Fruit fly (Drosophila melanogaster) whole organism, embryonic: ENCODE data around the gene Npc2g.
A peak's percentile ranks its signal among the peaks of the same experiment; 100 is the strongest.

Source experiments
- Bgb ChIP-seq: fragments of 200-800 bp; sonication (Bioruptor generic); IDR thresholded peaks from 2 replicates; pipeline ENCODE4 v1.3.6; 2022; ENCODE audit warnings: missing biosample characterization, missing genetic modification characterization; ENCODE audit not compliant: partially characterized antibody
- Blimp-1 ChIP-seq: fragments of 200-800 bp; sonication (Bioruptor generic); optimal IDR thresholded peaks from 3 replicates; lab custom pipeline; 2018; ENCODE audit warnings: missing biosample characterization, missing genetic modification characterization, mild to moderate bottlenecking, moderate library complexity, missing genetic modification reagents
- CG10959 ChIP-seq: fragments of 200-800 bp; sonication (Bioruptor generic); IDR thresholded peaks from 2 replicates; pipeline ENCODE4 v1.3.6; 2022; ENCODE audit warnings: missing biosample characterization, missing genetic modification characterization
- CG11504 ChIP-seq: fragments of 200-800 bp; sonication (Bioruptor generic); optimal IDR thresholded peaks from 3 replicates; lab custom pipeline; 2019; ENCODE audit warnings: missing biosample characterization, mild to moderate bottlenecking, missing genetic modification characterization, moderate library complexity
- CG11723 ChIP-seq: fragments of 200-800 bp; sonication (Bioruptor generic); optimal IDR thresholded peaks from 2 replicates; lab custom pipeline; 2017; ENCODE audit warnings: missing biosample characterization, mild to moderate bottlenecking, missing genetic modification characterization
- CG12769 ChIP-seq: fragments of 200-800 bp; sonication (Bioruptor generic); optimal IDR thresholded peaks from 2 replicates; lab custom pipeline; 2019; ENCODE audit warnings: missing biosample characterization, mild to moderate bottlenecking, missing genetic modification characterization, moderate library complexity
- CG15073 ChIP-seq: fragments of 200-800 bp; sonication (Bioruptor generic); optimal IDR thresholded peaks from 2 replicates; lab custom pipeline; 2016; ENCODE audit warnings: missing biosample characterization, missing genetic modification characterization
- CG15514 ChIP-seq: fragments of 200-800 bp; sonication (Bioruptor generic); optimal IDR thresholded peaks from 3 replicates; lab custom pipeline; 2017; ENCODE audit warnings: missing biosample characterization, missing genetic modification characterization, mild to moderate bottlenecking, moderate library complexity, missing genetic modification reagents
- CG16813 ChIP-seq: fragments of 200-800 bp; sonication (Bioruptor generic); IDR thresholded peaks from 3 replicates; pipeline ENCODE4 v1.3.6; 2022; ENCODE audit warnings: missing biosample characterization, missing genetic modification characterization; ENCODE audit not compliant: partially characterized antibody
- CG18599 ChIP-seq: fragments of 200-800 bp; sonication (Bioruptor generic); optimal IDR thresholded peaks from 3 replicates; lab custom pipeline; 2017; ENCODE audit warnings: missing biosample characterization, missing genetic modification characterization, mild to moderate bottlenecking, moderate library complexity, missing genetic modification reagents
- CG2678 ChIP-seq: fragments of 200-800 bp; sonication (Bioruptor generic); optimal IDR thresholded peaks from 3 replicates; lab custom pipeline; 2019; ENCODE audit warnings: missing biosample characterization, mild to moderate bottlenecking, missing genetic modification characterization, moderate library complexity
- CG2875 ChIP-seq: fragments of 200-800 bp; sonication (Bioruptor generic); optimal IDR thresholded peaks from 2 replicates; lab custom pipeline; 2017; ENCODE audit warnings: missing biosample characterization, mild to moderate bottlenecking, missing genetic modification characterization, missing genetic modification reagents
- CG30403 ChIP-seq: fragments of 200-800 bp; sonication (Bioruptor generic); optimal IDR thresholded peaks from 3 replicates; lab custom pipeline; 2016; ENCODE audit warnings: missing biosample characterization, missing genetic modification characterization
- CG32767 ChIP-seq: fragments of 200-800 bp; sonication (Bioruptor generic); IDR thresholded peaks from 2 replicates; pipeline ENCODE4 v1.3.6; 2022; ENCODE audit warnings: missing biosample characterization, missing genetic modification characterization
- CG32772 ChIP-seq: fragments of 200-800 bp; sonication (Bioruptor generic); IDR thresholded peaks from 2 replicates; pipeline ENCODE4 v1.3.6; 2022; ENCODE audit warnings: missing biosample characterization, missing genetic modification characterization
- CG3995 ChIP-seq: fragments of 200-800 bp; sonication (Bioruptor generic); optimal IDR thresholded peaks from 3 replicates; lab custom pipeline; 2016; ENCODE audit warnings: missing biosample characterization, missing genetic modification characterization
- CG8478 ChIP-seq: fragments of >200 bp; optimal IDR thresholded peaks from 2 replicates; lab custom pipeline; 2018
- CG9215 ChIP-seq: fragments of 200-800 bp; sonication (Bioruptor generic); IDR thresholded peaks from 2 replicates; pipeline ENCODE4 v1.3.6; 2022; ENCODE audit warnings: missing biosample characterization, missing genetic modification characterization
- CG9797 ChIP-seq: fragments of 200-800 bp; sonication (Bioruptor generic); optimal IDR thresholded peaks from 3 replicates; lab custom pipeline; 2018; ENCODE audit warnings: missing biosample characterization, mild to moderate bottlenecking, missing genetic modification characterization
- Dip3 ChIP-seq: fragments of 200-800 bp; sonication (Bioruptor generic); optimal IDR thresholded peaks from 3 replicates; lab custom pipeline; 2016; ENCODE audit warnings: missing biosample characterization, missing genetic modification characterization
- Doc3 ChIP-seq: fragments of 200-800 bp; sonication (Bioruptor generic); IDR thresholded peaks from 3 replicates; pipeline ENCODE4 v1.3.6; 2022; ENCODE audit warnings: missing biosample characterization, missing genetic modification characterization; ENCODE audit not compliant: partially characterized antibody
- Dp ChIP-seq: fragments of 200-800 bp; sonication (Bioruptor generic); optimal IDR thresholded peaks from 2 replicates; lab custom pipeline; 2018; ENCODE audit warnings: missing biosample characterization, mild to moderate bottlenecking, missing genetic modification characterization, moderate library complexity
- Ets65A ChIP-seq: fragments of 200-800 bp; sonication (Bioruptor generic); peaks from one replicate; lab custom pipeline; 2016; ENCODE audit warnings: missing biosample characterization, missing genetic modification characterization
- Fer2 ChIP-seq: fragments of 200-800 bp; sonication (Bioruptor generic); optimal IDR thresholded peaks from 2 replicates; lab custom pipeline; 2018; ENCODE audit warnings: missing biosample characterization, mild to moderate bottlenecking, missing genetic modification characterization, moderate library complexity
- H2.0 ChIP-seq: fragments of 200-800 bp; sonication (Bioruptor generic); IDR thresholded peaks from 2 replicates; pipeline ENCODE4 v1.3.6; 2022; ENCODE audit warnings: missing biosample characterization, missing genetic modification characterization
- MESR4 ChIP-seq: fragments of 200-800 bp; sonication (Bioruptor generic); optimal IDR thresholded peaks from 2 replicates; lab custom pipeline; 2018; ENCODE audit warnings: missing biosample characterization, mild to moderate bottlenecking, missing genetic modification characterization, moderate library complexity
- Opbp ChIP-seq: fragments of 200-800 bp; sonication (Bioruptor generic); IDR thresholded peaks from 3 replicates; pipeline ENCODE4 v1.3.6; 2022; ENCODE audit warnings: missing biosample characterization, missing genetic modification characterization; ENCODE audit not compliant: partially characterized antibody
- Ptx1 ChIP-seq: fragments of 200-800 bp; sonication (Bioruptor generic); IDR thresholded peaks from 2 replicates; pipeline ENCODE4 v1.3.6; 2022; ENCODE audit warnings: missing biosample characterization, missing genetic modification characterization
- Six4 ChIP-seq: fragments of 200-800 bp; sonication (Bioruptor generic); optimal IDR thresholded peaks from 2 replicates; lab custom pipeline; 2016; ENCODE audit warnings: missing biosample characterization, missing genetic modification characterization
- Xrp1 ChIP-seq: fragments of 200-800 bp; sonication (Bioruptor generic); IDR thresholded peaks from 2 replicates; pipeline ENCODE4 v1.3.6; 2022; ENCODE audit warnings: missing biosample characterization, missing genetic modification characterization
- ato ChIP-seq: fragments of 200-800 bp; sonication (Bioruptor generic); IDR thresholded peaks from 2 replicates; pipeline ENCODE4 v1.3.6; 2022; ENCODE audit warnings: missing biosample characterization, missing genetic modification characterization; ENCODE audit not compliant: partially characterized antibody
- bab2 ChIP-seq: fragments of 200-800 bp; sonication (Bioruptor generic); optimal IDR thresholded peaks from 2 replicates; lab custom pipeline; 2016; ENCODE audit warnings: missing biosample characterization, missing genetic modification characterization
- bsh ChIP-seq, 2 experiments: fragments of 200-800 bp; sonication (Bioruptor generic); optimal IDR thresholded peaks; 2 replicates each; lab custom pipeline; 2017 to 2018; ENCODE audit warnings: mild to moderate bottlenecking in 2 of 2, missing biosample characterization in 2 of 2, missing genetic modification characterization in 2 of 2, moderate library complexity in 1 of 2
- cad ChIP-seq: fragments of >200 bp; optimal IDR thresholded peaks from 2 replicates; lab custom pipeline; 2017; ENCODE audit warnings: missing biosample characterization, missing genetic modification characterization
- da ChIP-seq: fragments of 200-800 bp; sonication (Bioruptor generic); optimal IDR thresholded peaks from 2 replicates; lab custom pipeline; 2016; ENCODE audit warnings: missing biosample characterization, missing genetic modification characterization
- dan ChIP-seq: fragments of 200-800 bp; sonication (Bioruptor generic); IDR thresholded peaks from 2 replicates; pipeline ENCODE4 v1.3.6; 2022; ENCODE audit warnings: missing biosample characterization, missing genetic modification characterization
- dmrt99B ChIP-seq: fragments of 200-800 bp; sonication (Bioruptor generic); optimal IDR thresholded peaks from 2 replicates; lab custom pipeline; 2018; ENCODE audit warnings: missing biosample characterization, mild to moderate bottlenecking, missing genetic modification characterization, moderate library complexity
- dysf ChIP-seq: fragments of 200-800 bp; sonication (Bioruptor generic); IDR thresholded peaks from 3 replicates; pipeline ENCODE4 v1.3.6; 2022; ENCODE audit warnings: missing biosample characterization, missing genetic modification characterization
- gem ChIP-seq: fragments of 200-800 bp; sonication (Bioruptor generic); optimal IDR thresholded peaks from 2 replicates; lab custom pipeline; 2019; ENCODE audit warnings: missing biosample characterization, mild to moderate bottlenecking, missing genetic modification characterization, moderate library complexity
- ham ChIP-seq: fragments of 200-800 bp; sonication (Bioruptor generic); IDR thresholded peaks from 2 replicates; pipeline ENCODE4 v1.3.6; 2022; ENCODE audit warnings: missing biosample characterization, missing genetic modification characterization
- hbn ChIP-seq: fragments of 200-800 bp; sonication (Bioruptor generic); IDR thresholded peaks from 2 replicates; pipeline ENCODE4 v1.3.6; 2022; ENCODE audit warnings: missing biosample characterization, missing genetic modification characterization; ENCODE audit not compliant: partially characterized antibody
- pan ChIP-seq, 4 experiments: fragments of >200 bp in 3 of 4; fragments of 200-800 bp in 1 of 4; sonication (Bioruptor generic) in 1 of 4; optimal IDR thresholded peaks in 3 of 4; IDR thresholded peaks in 1 of 4; 2 replicates each; pipeline versions ENCODE4 v1.3.6 to Lab custom; 2017 to 2022; ENCODE audit warnings: missing biosample characterization in 2 of 4, missing genetic modification characterization in 2 of 4, mixed read lengths in 1 of 4
- pnt ChIP-seq: fragments of 200-800 bp; sonication (Bioruptor generic); optimal IDR thresholded peaks from 3 replicates; lab custom pipeline; 2016; ENCODE audit warnings: missing biosample characterization, missing genetic modification characterization
- row ChIP-seq: fragments of 200-800 bp; sonication (Bioruptor generic); IDR thresholded peaks from 3 replicates; pipeline ENCODE4 v1.3.6; 2022; ENCODE audit warnings: missing biosample characterization, missing genetic modification characterization
- sens ChIP-seq: fragments of 200-800 bp; sonication (Bioruptor generic); peaks from one replicate; lab custom pipeline; 2016; ENCODE audit warnings: missing biosample characterization, missing genetic modification characterization
- shn ChIP-seq: fragments of 200-800 bp; sonication (Bioruptor generic); optimal IDR thresholded peaks from 3 replicates; lab custom pipeline; 2016; ENCODE audit warnings: missing biosample characterization, missing genetic modification characterization
- so ChIP-seq: fragments of 200-800 bp; sonication (Bioruptor generic); IDR thresholded peaks from 3 replicates; pipeline ENCODE4 v1.3.6; 2022; ENCODE audit warnings: missing biosample characterization, missing genetic modification characterization
- vfl ChIP-seq: fragments of 200-800 bp; sonication (Bioruptor generic); optimal IDR thresholded peaks from 2 replicates; lab custom pipeline; 2016; ENCODE audit warnings: missing biosample characterization, missing genetic modification characterization

The Npc2g gene

dm6 chr3R:30725787-30726186 lies 19.3 kb downstream of the Npc2g start, which contains the start of gene eIF4H2:
TSS of gene eIF4H2 (plus strand) at chr3R:30726087.
- TF ChIP-seq CG32767 (no peak), ato (GFP tag; lab: Robert Waterston, UW) (no peak), CG18599 (GFP tag; lab: Kevin White, UChicago) (no peak), CG12769 (no peak), Bgb (no peak), so (GFP tag; lab: Robert Waterston, UW) (no peak), vfl (no peak)

dm6 chr3R:30722374-30722773 lies 22.7 kb downstream of the Npc2g start:
- TF ChIP-seq Blimp-1 (GFP tag; lab: Kevin White, UChicago) (peak; percentile 1), dan (GFP tag; lab: Robert Waterston, UW) (no peak), row (GFP tag; lab: Robert Waterston, UW) (peak; percentile 33; the same call in 1 of the 3 replicates), hbn (GFP tag; lab: Robert Waterston, UW) (no peak), Doc3 (GFP tag; lab: Robert Waterston, UW) (no peak), CG11723 (GFP tag; lab: Kevin White, UChicago) (no peak), Ptx1 (GFP tag; lab: Robert Waterston, UW) (peak; percentile 21; the same call in 1 of the 2 replicates), dysf (GFP tag; lab: Robert Waterston, UW) (0 out of 3 replicates have a peak, but pooled peaks have one; percentile 36), bab2 (GFP tag; lab: Kevin White, UChicago) (no peak), pan (optimal IDR thresholded peaks at IDR 0.05; lab: Kevin White, UChicago) (no peak), pan (GFP tag; optimal IDR thresholded peaks at IDR 0.05 in 1 of 2, IDR thresholded peaks at IDR 0.05 in 1 of 2) (no peak), pnt (no peak), MESR4 (GFP tag; lab: Kevin White, UChicago) (no peak), ham (GFP tag; lab: Robert Waterston, UW) (no peak), CG30403 (no peak), CG32772 (GFP tag; lab: Robert Waterston, UW) (0 out of 2 replicates have a peak, but pooled peaks have one; percentile 14), CG3995 (GFP tag; lab: Kevin White, UChicago) (no peak), CG2678 (tag; lab: Kevin White, UChicago) (peak; percentile 15), dmrt99B (tag; lab: Kevin White, UChicago) (peak; percentile 9), Opbp (GFP tag; lab: Robert Waterston, UW) (no peak), Dp (GFP tag; lab: Kevin White, UChicago) (no peak), CG15514 (GFP tag; lab: Kevin White, UChicago) (no peak), CG11504 (tag; lab: Kevin White, UChicago) (peak; percentile 25), Ets65A (peak; percentile 57), Dip3 (GFP tag; lab: Kevin White, UChicago) (no peak), da (GFP tag; lab: Kevin White, UChicago) (no peak), CG9797 (GFP tag; lab: Kevin White, UChicago) (no peak), CG10959 (GFP tag; lab: Robert Waterston, UW) (no peak), H2.0 (GFP tag; lab: Robert Waterston, UW) (0 out of 2 replicates have a peak, but pooled peaks have one; percentile 8)

- TF ChIP-seq CG15073 (GFP tag; lab: Kevin White, UChicago): no peak
- TF ChIP-seq shn (GFP tag; lab: Kevin White, UChicago): no peak
- TF ChIP-seq Fer2: no peak
- TF ChIP-seq Six4: no peak
- peak in 1 of 2 experiments; percentile 4 for TF ChIP-seq bsh (GFP tag; optimal IDR thresholded peaks at IDR 0.05; lab: Kevin White, UChicago)
- no peak for TF ChIP-seq CG2875 (GFP tag; lab: Kevin White, UChicago)
- peak; percentile 22; the same call in 1 of the 2 replicates for TF ChIP-seq Xrp1 (GFP tag; lab: Robert Waterston, UW)
- peak; percentile 92 for TF ChIP-seq Ets65A
- no peak for TF ChIP-seq CG16813 (GFP tag; lab: Robert Waterston, UW)
- TF ChIP-seq CG9215: no peak
- peak; percentile 6 for TF ChIP-seq gem (tag; lab: Kevin White, UChicago)
- no peak for TF ChIP-seq cad (GFP tag; lab: Kevin White, UChicago)
- TF ChIP-seq sens (GFP tag; lab: Kevin White, UChicago): peak; percentile 58
- TF ChIP-seq CG8478 (lab: Kevin White, UChicago): no peak
Measured at dm6 chr3R:30721215-30721862, 23.7 kb downstream of the Npc2g start.
